Worm (Caenorhabditis elegans): ENCODE results near the gene W10G11.19.

DNA sequence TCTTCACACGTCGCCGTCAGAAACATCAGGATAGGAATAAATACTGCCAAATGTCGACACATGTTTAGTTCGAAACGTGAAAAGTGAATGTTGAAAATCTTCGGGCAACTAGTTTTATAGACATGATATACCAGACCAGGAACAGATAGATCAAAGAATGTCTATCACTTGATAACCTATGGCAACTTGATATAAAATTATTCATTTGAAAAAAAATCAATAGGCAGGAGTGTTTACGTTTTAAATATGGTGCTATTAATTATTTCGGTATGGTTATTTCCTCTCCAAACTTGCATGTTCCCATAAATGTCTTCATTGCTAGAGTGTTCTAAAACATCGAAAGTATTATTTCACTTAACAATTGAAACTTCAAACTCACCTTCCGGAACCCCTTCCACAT lies 11.1 kb downstream of the W10G11.19 start, which contains the start of gene W10G11.2:
- no peak for TF ChIP-seq hmg-1.2 (GFP tag; IDR thresholded peaks at IDR 0.05)
- TF ChIP-seq nfyb-1 (GFP tag; IDR thresholded peaks at IDR 0.05) = no peak
- TF ChIP-seq egl-44 (GFP tag; IDR thresholded peaks at IDR 0.05) = no peak
- TF ChIP-seq ama-1 (optimal IDR thresholded peaks at IDR 0.05) = no peak
- no peak for TF ChIP-seq ama-1 (GFP tag; optimal IDR thresholded peaks at IDR 0.05)
- no peak for TF ChIP-seq ets-4 (GFP tag; optimal IDR thresholded peaks at IDR 0.05)
- no peak for TF ChIP-seq unc-130 (GFP tag; optimal IDR thresholded peaks at IDR 0.05)
- no peak for TF ChIP-seq K12H6.12 (tag; optimal IDR thresholded peaks at IDR 0.05)
- TF ChIP-seq repo-1 (tag; optimal IDR thresholded peaks at IDR 0.05) = no peak
- TF ChIP-seq rpc-1 (optimal IDR thresholded peaks at IDR 0.05) = no peak
- TF ChIP-seq rpc-1 (tag; optimal IDR thresholded peaks at IDR 0.05) = no peak
- no peak for TF ChIP-seq ceh-27 (GFP tag; optimal IDR thresholded peaks at IDR 0.05)

Measured in whole organism, young adult.